Fruit fly (Drosophila melanogaster) whole organism, embryonic: ENCODE measurements around the gene Cpr65Av.

Experiments
- Atf3 ChIP-seq: fragments of 200-800 bp; sonication (Bioruptor generic); optimal IDR thresholded peaks from 3 replicates; lab custom pipeline; 2016; ENCODE audit warnings: missing biosample characterization, missing genetic modification characterization
- Bdp1 ChIP-seq: fragments of 200-800 bp; sonication (Bioruptor generic); optimal IDR thresholded peaks from 3 replicates; lab custom pipeline; 2016; ENCODE audit warnings: missing biosample characterization, missing genetic modification characterization
- CG10274 ChIP-seq: fragments of 200-800 bp; sonication (Bioruptor generic); optimal IDR thresholded peaks from 3 replicates; lab custom pipeline; 2017; ENCODE audit warnings: missing biosample characterization, mild to moderate bottlenecking, missing genetic modification characterization
- CG11085 ChIP-seq: fragments of 200-800 bp; sonication (Bioruptor generic); IDR thresholded peaks from 2 replicates; pipeline ENCODE4 v1.3.6; 2022; ENCODE audit warnings: missing biosample characterization, missing genetic modification characterization
- CG11093 ChIP-seq: fragments of 200-800 bp; sonication (Bioruptor generic); IDR thresholded peaks from 3 replicates; pipeline ENCODE4 v1.3.6; 2022; ENCODE audit warnings: missing biosample characterization, missing genetic modification characterization
- CG12391 ChIP-seq: fragments of 200-800 bp; sonication (Bioruptor generic); optimal IDR thresholded peaks from 3 replicates; lab custom pipeline; 2018; ENCODE audit warnings: missing biosample characterization, mild to moderate bottlenecking, missing genetic modification characterization, moderate library complexity
- CG12744 ChIP-seq: fragments of 200-800 bp; sonication (Bioruptor generic); optimal IDR thresholded peaks from 2 replicates; lab custom pipeline; 2016; ENCODE audit warnings: missing biosample characterization, missing genetic modification characterization
- CG13296 ChIP-seq: fragments of 200-800 bp; sonication (Bioruptor generic); optimal IDR thresholded peaks from 3 replicates; lab custom pipeline; 2018; ENCODE audit warnings: missing biosample characterization, mild to moderate bottlenecking, missing genetic modification characterization
- CG14860 ChIP-seq: fragments of 200-800 bp; sonication (Bioruptor generic); IDR thresholded peaks from 3 replicates; pipeline ENCODE4 v1.3.6; 2022; ENCODE audit warnings: missing biosample characterization, missing genetic modification characterization; ENCODE audit not compliant: partially characterized antibody
- CG15601 ChIP-seq: fragments of 200-800 bp; sonication (Bioruptor generic); optimal IDR thresholded peaks from 3 replicates; lab custom pipeline; 2019; ENCODE audit warnings: missing biosample characterization, mild to moderate bottlenecking, missing genetic modification characterization, moderate library complexity
- CG18011 ChIP-seq: fragments of 200-800 bp; sonication (Bioruptor generic); optimal IDR thresholded peaks from 2 replicates; lab custom pipeline; 2017; ENCODE audit warnings: missing biosample characterization, missing genetic modification characterization, mild to moderate bottlenecking, moderate library complexity, missing genotype
- CG18476 ChIP-seq: fragments of 200-800 bp; sonication (Bioruptor generic); optimal IDR thresholded peaks from 2 replicates; lab custom pipeline; 2016; ENCODE audit warnings: missing biosample characterization, mild to moderate bottlenecking, missing genetic modification characterization
- CG2202 ChIP-seq: fragments of 200-800 bp; sonication (Bioruptor generic); optimal IDR thresholded peaks from 2 replicates; lab custom pipeline; 2018; ENCODE audit warnings: missing biosample characterization, mild to moderate bottlenecking, missing genetic modification characterization
- CG2889 ChIP-seq: fragments of 200-800 bp; sonication (Bioruptor generic); IDR thresholded peaks from 3 replicates; pipeline ENCODE4 v1.3.6; 2022; ENCODE audit warnings: missing biosample characterization, missing genetic modification characterization
- CG30403 ChIP-seq: fragments of 200-800 bp; sonication (Bioruptor generic); optimal IDR thresholded peaks from 3 replicates; lab custom pipeline; 2016; ENCODE audit warnings: missing biosample characterization, missing genetic modification characterization
- CG3407 ChIP-seq: fragments of 200-800 bp; sonication (Bioruptor generic); optimal IDR thresholded peaks from 2 replicates; lab custom pipeline; 2018; ENCODE audit warnings: missing biosample characterization, mild to moderate bottlenecking, missing genetic modification characterization
- CG34376 ChIP-seq: fragments of 200-800 bp; sonication (Bioruptor generic); optimal IDR thresholded peaks from 2 replicates; lab custom pipeline; 2018; ENCODE audit warnings: missing biosample characterization, mild to moderate bottlenecking, missing genetic modification characterization
- CG3995 ChIP-seq: fragments of 200-800 bp; sonication (Bioruptor generic); optimal IDR thresholded peaks from 3 replicates; lab custom pipeline; 2016; ENCODE audit warnings: missing biosample characterization, missing genetic modification characterization
- CG4360 ChIP-seq: fragments of 200-800 bp; sonication (Bioruptor generic); IDR thresholded peaks from 2 replicates; pipeline ENCODE4 v1.3.6; 2022; ENCODE audit warnings: missing biosample characterization, missing genetic modification characterization
- CG5180 ChIP-seq: fragments of 200-800 bp; sonication (Bioruptor generic); optimal IDR thresholded peaks from 3 replicates; lab custom pipeline; 2017; ENCODE audit warnings: missing biosample characterization, missing genetic modification characterization, mild to moderate bottlenecking, moderate library complexity, missing genetic modification reagents
- CG7556 ChIP-seq: fragments of 200-800 bp; sonication (Bioruptor generic); optimal IDR thresholded peaks from 2 replicates; lab custom pipeline; 2017; ENCODE audit warnings: missing biosample characterization, mild to moderate bottlenecking, missing genetic modification characterization
- CG7839 ChIP-seq: fragments of 200-800 bp; sonication (Bioruptor generic); optimal IDR thresholded peaks from 3 replicates; lab custom pipeline; 2018; ENCODE audit warnings: missing biosample characterization, mild to moderate bottlenecking, missing genetic modification characterization, moderate library complexity
- D19A ChIP-seq: fragments of 200-800 bp; optimal IDR thresholded peaks from 3 replicates; lab custom pipeline; 2019; ENCODE audit warnings: missing biosample characterization, mild to moderate bottlenecking, missing genetic modification characterization, moderate library complexity
- Dad ChIP-seq: fragments of 200-800 bp; sonication (Bioruptor generic); optimal IDR thresholded peaks from 3 replicates; lab custom pipeline; 2016; ENCODE audit warnings: missing biosample characterization, missing genetic modification characterization
- Dref ChIP-seq: fragments of 200-800 bp; sonication (Bioruptor generic); IDR thresholded peaks from 2 replicates; pipeline ENCODE4 v1.3.6; 2022; ENCODE audit warnings: missing biosample characterization, missing genetic modification characterization
- Hr78 ChIP-seq, 2 experiments: fragments of 200-800 bp in 1 of 2; fragments of >200 bp in 1 of 2; sonication (Bioruptor generic) in 1 of 2; optimal IDR thresholded peaks; 2 replicates each; lab custom pipeline; 2017 to 2019; ENCODE audit warnings: missing biosample characterization in 2 of 2, missing genetic modification characterization in 2 of 2, mild to moderate bottlenecking in 1 of 2, moderate library complexity in 1 of 2
- Kr ChIP-seq: fragments of 200-800 bp; sonication (Bioruptor generic); optimal IDR thresholded peaks from 2 replicates; lab custom pipeline; 2017; ENCODE audit warnings: missing biosample characterization, mild to moderate bottlenecking, missing genetic modification characterization
- Mes4 ChIP-seq: fragments of 200-800 bp; sonication (Bioruptor generic); optimal IDR thresholded peaks from 2 replicates; lab custom pipeline; 2016; ENCODE audit warnings: missing biosample characterization, missing genetic modification characterization
- Sox102F ChIP-seq: fragments of 200-800 bp; sonication (Bioruptor generic); optimal IDR thresholded peaks from 2 replicates; lab custom pipeline; 2018; ENCODE audit warnings: missing biosample characterization, mild to moderate bottlenecking, missing genetic modification characterization, moderate library complexity
- Sry-β ChIP-seq: fragments of 200-800 bp; sonication (Bioruptor generic); optimal IDR thresholded peaks from 2 replicates; lab custom pipeline; 2018; ENCODE audit warnings: missing biosample characterization, mild to moderate bottlenecking, missing genetic modification characterization, moderate library complexity
- Xrp1 ChIP-seq: fragments of 200-800 bp; sonication (Bioruptor generic); IDR thresholded peaks from 2 replicates; pipeline ENCODE4 v1.3.6; 2022; ENCODE audit warnings: missing biosample characterization, missing genetic modification characterization
- al ChIP-seq: fragments of 200-800 bp; sonication (Bioruptor generic); IDR thresholded peaks from 2 replicates; pipeline ENCODE4 v1.3.6; 2022; ENCODE audit warnings: missing biosample characterization, missing genetic modification characterization
- disco-r ChIP-seq: fragments of 200-800 bp; sonication (Bioruptor generic); optimal IDR thresholded peaks from 2 replicates; lab custom pipeline; 2016; ENCODE audit warnings: missing biosample characterization, missing genetic modification characterization
- dm ChIP-seq: fragments of 200-800 bp; sonication (Bioruptor generic); optimal IDR thresholded peaks from 3 replicates; lab custom pipeline; 2016; ENCODE audit warnings: missing biosample characterization, missing genetic modification characterization
- fru ChIP-seq: fragments of >200 bp; optimal IDR thresholded peaks from 2 replicates; lab custom pipeline; 2017
- gem ChIP-seq: fragments of 200-800 bp; sonication (Bioruptor generic); optimal IDR thresholded peaks from 2 replicates; lab custom pipeline; 2019; ENCODE audit warnings: missing biosample characterization, mild to moderate bottlenecking, missing genetic modification characterization, moderate library complexity
- grau ChIP-seq: fragments of 200-800 bp; optimal IDR thresholded peaks from 3 replicates; lab custom pipeline; 2019; ENCODE audit warnings: missing biosample characterization, mild to moderate bottlenecking, missing genetic modification characterization, moderate library complexity
- hb ChIP-seq: fragments of 200-800 bp; sonication (Bioruptor generic); IDR thresholded peaks from 3 replicates; pipeline ENCODE4 v1.3.6; 2022; ENCODE audit warnings: missing biosample characterization, missing genetic modification characterization; ENCODE audit not compliant: partially characterized antibody
- hbn ChIP-seq: fragments of 200-800 bp; sonication (Bioruptor generic); IDR thresholded peaks from 2 replicates; pipeline ENCODE4 v1.3.6; 2022; ENCODE audit warnings: missing biosample characterization, missing genetic modification characterization; ENCODE audit not compliant: partially characterized antibody
- hkb ChIP-seq, 2 experiments: fragments of 200-800 bp in 1 of 2; fragments of >200 bp in 1 of 2; sonication (Bioruptor generic) in 1 of 2; IDR thresholded peaks in 1 of 2; optimal IDR thresholded peaks in 1 of 2; 2 replicates each; pipeline versions ENCODE4 v1.3.6 to Lab custom; 2017 to 2022; ENCODE audit warnings: missing biosample characterization in 1 of 2, missing genetic modification characterization in 1 of 2
- jumu ChIP-seq: fragments of 200-800 bp; sonication (Bioruptor generic); optimal IDR thresholded peaks from 3 replicates; lab custom pipeline; 2016; ENCODE audit warnings: missing biosample characterization, missing genetic modification characterization
- lola ChIP-seq, 3 experiments: fragments of >200 bp in 2 of 3; fragments of 200-800 bp in 1 of 3; sonication (Bioruptor generic) in 1 of 3; optimal IDR thresholded peaks; 2 replicates each; lab custom pipeline; 2017 to 2019; ENCODE audit warnings: missing biosample characterization in 3 of 3, missing genetic modification characterization in 3 of 3, mild to moderate bottlenecking in 1 of 3, moderate library complexity in 1 of 3
- nau ChIP-seq: fragments of 200-800 bp; sonication (Bioruptor generic); optimal IDR thresholded peaks from 3 replicates; lab custom pipeline; 2017; ENCODE audit warnings: missing biosample characterization, mild to moderate bottlenecking, missing genetic modification characterization, missing genetic modification reagents
- pnt ChIP-seq: fragments of 200-800 bp; sonication (Bioruptor generic); optimal IDR thresholded peaks from 3 replicates; lab custom pipeline; 2016; ENCODE audit warnings: missing biosample characterization, missing genetic modification characterization
- repo ChIP-seq: fragments of 200-800 bp; sonication (Bioruptor generic); optimal IDR thresholded peaks from 2 replicates; lab custom pipeline; 2016; ENCODE audit warnings: missing biosample characterization, missing genetic modification characterization
- run ChIP-seq: fragments of 200-800 bp; sonication (Bioruptor generic); optimal IDR thresholded peaks from 3 replicates; lab custom pipeline; 2018; ENCODE audit warnings: missing biosample characterization, mild to moderate bottlenecking, missing genetic modification characterization
- sna ChIP-seq: fragments of 200-800 bp; sonication (Bioruptor generic); IDR thresholded peaks from 2 replicates; pipeline ENCODE4 v1.3.6; 2022; ENCODE audit warnings: missing biosample characterization, missing genetic modification characterization; ENCODE audit not compliant: partially characterized antibody
- wek ChIP-seq: fragments of 200-800 bp; sonication (Bioruptor generic); optimal IDR thresholded peaks from 3 replicates; lab custom pipeline; 2018; ENCODE audit warnings: missing biosample characterization, mild to moderate bottlenecking, missing genetic modification characterization, moderate library complexity

Cpr65Av gene

DNA sequence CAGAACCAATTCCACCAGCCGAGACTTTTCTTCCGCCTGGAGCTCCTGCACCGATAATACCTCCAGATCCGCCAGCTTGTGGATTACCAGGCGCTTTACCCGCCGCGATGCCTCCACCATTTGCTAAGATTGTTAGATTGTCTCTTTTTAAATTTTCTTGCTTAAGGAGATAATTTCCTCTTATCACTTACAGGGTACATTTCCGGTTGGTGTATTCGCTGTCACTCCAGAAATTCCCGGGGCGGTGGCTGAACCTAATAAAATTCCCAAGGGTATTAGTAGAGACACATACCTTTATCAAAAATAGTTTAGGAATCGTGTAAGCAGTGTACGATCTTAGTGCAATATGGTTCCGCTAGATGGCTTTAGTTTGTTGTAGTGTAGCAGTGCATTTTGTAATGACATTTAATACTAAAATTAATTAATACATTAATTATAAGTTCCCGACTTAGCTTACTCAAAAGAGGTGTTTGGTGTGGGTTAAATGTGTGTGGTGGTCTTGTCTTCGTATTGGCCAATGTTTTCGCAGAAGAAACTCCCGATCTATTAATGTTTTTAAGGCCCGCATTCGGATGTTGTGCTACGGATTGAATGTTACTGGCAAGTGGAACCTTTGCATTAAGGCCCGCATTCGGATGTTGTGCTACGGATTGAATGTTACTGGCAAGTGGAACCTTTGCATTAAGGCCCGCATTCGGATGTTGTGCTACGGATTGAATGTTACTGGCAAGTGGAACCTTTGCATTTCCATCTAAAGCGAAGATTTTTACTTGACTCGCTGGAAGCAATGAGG lies 15.0 kb downstream of the Cpr65Av start (continued):
- TF ChIP-seq CG12391 (tag; lab: Kevin White, UChicago) = peak; percentile 56
- peak; percentile 73 for TF ChIP-seq al (GFP tag; lab: Robert Waterston, UW)
- peak; percentile 52 for TF ChIP-seq grau (tag; lab: Kevin White, UChicago)
- no peak for TF ChIP-seq CG12744
- TF ChIP-seq CG34376 (GFP tag; lab: Kevin White, UChicago) = peak; percentile 87
- TF ChIP-seq CG3407 (GFP tag; lab: Kevin White, UChicago) = peak; percentile 68
- TF ChIP-seq lola (GFP tag; optimal IDR thresholded peaks at IDR 0.05; lab: Kevin White, UChicago) = peak in 1 of 3 experiments; percentile 76
- TF ChIP-seq CG4360 (GFP tag; lab: Robert Waterston, UW) = peak; percentile 53
- TF ChIP-seq CG2202 = peak; percentile 59
- TF ChIP-seq sna (GFP tag; lab: Robert Waterston, UW) = no peak; the same call in 1 of the 2 replicates
- peak; percentile 87 for TF ChIP-seq nau
- TF ChIP-seq CG11085 (GFP tag; lab: Robert Waterston, UW) = peak; percentile 83
- peak; percentile 8 for TF ChIP-seq CG18476 (GFP tag; lab: Kevin White, UChicago)
- TF ChIP-seq hkb (optimal IDR thresholded peaks at IDR 0.05; lab: Kevin White, UChicago) = peak; percentile 59
- peak; percentile 91 for TF ChIP-seq hkb (GFP tag; IDR thresholded peaks at IDR 0.05; lab: Robert Waterston, UW)
- no peak for TF ChIP-seq hbn (GFP tag; lab: Robert Waterston, UW)
- peak; percentile 45 for TF ChIP-seq CG7556
- peak; percentile 65 for TF ChIP-seq disco-r (GFP tag; lab: Kevin White, UChicago)
- peak; percentile 62 for TF ChIP-seq Sry-β (GFP tag; lab: Kevin White, UChicago)
- peak; percentile 39 for TF ChIP-seq CG5180 (GFP tag; lab: Kevin White, UChicago)
- TF ChIP-seq Mes4 (GFP tag; lab: Kevin White, UChicago) = peak; percentile 75
- peak; percentile 64 for TF ChIP-seq repo (GFP tag; lab: Kevin White, UChicago)
- no peak for TF ChIP-seq fru (lab: Kevin White, UChicago)
- no peak for TF ChIP-seq jumu (GFP tag; lab: Kevin White, UChicago)
- TF ChIP-seq Kr (GFP tag; lab: Kevin White, UChicago) = no peak
- peak; percentile 42 for TF ChIP-seq gem (tag; lab: Kevin White, UChicago)
- no peak for TF ChIP-seq hb (GFP tag; lab: Robert Waterston, UW)
- peak; percentile 41 for TF ChIP-seq Xrp1 (GFP tag; lab: Robert Waterston, UW)
- TF ChIP-seq CG3995 = peak; percentile 3
- TF ChIP-seq CG10274 (GFP tag; lab: Kevin White, UChicago) = peak; percentile 69
- peak; percentile 89 for TF ChIP-seq wek (GFP tag; lab: Kevin White, UChicago)
- no peak for TF ChIP-seq CG2889
- no peak for TF ChIP-seq Hr78 (GFP tag; optimal IDR thresholded peaks at IDR 0.05; lab: Kevin White, UChicago)
- TF ChIP-seq CG7839 = peak; percentile 63
- TF ChIP-seq run (tag; lab: Kevin White, UChicago) = no peak
- TF ChIP-seq D19A (tag; lab: Kevin White, UChicago) = peak; percentile 24
- TF ChIP-seq CG14860 (GFP tag; lab: Robert Waterston, UW) = no peak
- TF ChIP-seq Sox102F (GFP tag; lab: Kevin White, UChicago) = peak; percentile 26
- peak; percentile 85 for TF ChIP-seq CG13296 (GFP tag; lab: Kevin White, UChicago)
- no peak; the same call in 2 of the 3 replicates for TF ChIP-seq CG11093 (GFP tag; lab: Robert Waterston, UW)
- TF ChIP-seq CG15601 (tag; lab: Kevin White, UChicago) = peak; percentile 53
- TF ChIP-seq Dad = peak; percentile 81
- TF ChIP-seq CG18011 = no peak
- peak; percentile 46 for TF ChIP-seq Bdp1 (GFP tag; lab: Kevin White, UChicago)
- peak; percentile 53 for TF ChIP-seq CG30403 (GFP tag; lab: Kevin White, UChicago)
- TF ChIP-seq pnt = no peak
- no peak for TF ChIP-seq Atf3 (GFP tag; lab: Kevin White, UChicago)
- peak; percentile 5 for TF ChIP-seq dm (GFP tag; lab: Kevin White, UChicago)
- TF ChIP-seq Dref = no peak
